Worm (Caenorhabditis elegans): ENCODE data around the gene C41C4.9.

- TF ChIP-seq him-1 (tag; optimal IDR thresholded peaks at IDR 0.05) (no peak), W03F9.2 (tag; optimal IDR thresholded peaks at IDR 0.05) (no peak)
Measured at ce11 chrII:8137379-8137778, 29.9 kb downstream of the C41C4.9 start.

Data from whole organism, L4/young adult.